Worm (Caenorhabditis elegans) whole organism, young adult: ENCODE results near the gene rpl-16.

Source experiments
- B0019.2 ChIP-seq: fragments of 200-800 bp; sonication (Bioruptor generic); conservative IDR thresholded peaks from 2 replicates; pipeline ENCODE4 v1.3.6; 2022; ENCODE audit warnings: missing genetic modification reagents, missing genetic modification characterization, missing compliant biosample characterization
- D2030.7 ChIP-seq: fragments of 200-800 bp; sonication (Bioruptor generic); IDR thresholded peaks from 2 replicates; pipeline ENCODE4 v1.3.6; 2022; ENCODE audit warnings: missing genetic modification reagents, missing genetic modification characterization, missing compliant biosample characterization
- F23B12.7 ChIP-seq: sonication (generic microtip); optimal IDR thresholded peaks from 2 replicates; lab custom pipeline; 2017; ENCODE audit warnings: missing genetic modification characterization, mild to moderate bottlenecking, missing compliant biosample characterization, antibody characterized with exemption, moderate library complexity; ENCODE audit not compliant: insufficient read depth
- F37B4.10 ChIP-seq: fragments of 200-800 bp; sonication (Bioruptor generic); IDR thresholded peaks from 2 replicates; pipeline ENCODE4 v1.3.6; 2022; ENCODE audit warnings: missing genetic modification characterization, missing compliant biosample characterization
- F57A8.1 ChIP-seq: fragments of 200-800 bp; sonication (Bioruptor generic); optimal IDR thresholded peaks from 2 replicates; lab custom pipeline; 2018; ENCODE audit warnings: mild to moderate bottlenecking, missing genetic modification characterization, moderate library complexity, missing compliant biosample characterization
- K11D2.4 ChIP-seq: fragments of 200-800 bp; sonication (Bioruptor generic); IDR thresholded peaks from 2 replicates; pipeline ENCODE4 v1.3.6; 2022; ENCODE audit warnings: missing genetic modification reagents, missing genetic modification characterization, missing compliant biosample characterization
- K12H6.12 ChIP-seq: fragments of 200-800 bp; sonication (Bioruptor generic); optimal IDR thresholded peaks from 2 replicates; lab custom pipeline; 2018; ENCODE audit warnings: mild to moderate bottlenecking, missing genetic modification characterization, missing compliant biosample characterization
- Y53F4B.3 ChIP-seq: fragments of 200-800 bp; sonication (Bioruptor generic); IDR thresholded peaks from 2 replicates; pipeline ENCODE4 v1.3.6; 2022; ENCODE audit warnings: missing genetic modification reagents, missing genetic modification characterization, missing compliant biosample characterization
- ZK185.1 ChIP-seq: sonication (generic microtip); optimal IDR thresholded peaks from 2 replicates; lab custom pipeline; 2016; ENCODE audit warnings: mild to moderate bottlenecking, missing genetic modification characterization, missing compliant biosample characterization; ENCODE audit not compliant: poor library complexity, severe bottlenecking
- akir-1 ChIP-seq: fragments of 200-800 bp; sonication (Bioruptor generic); optimal IDR thresholded peaks from 2 replicates; lab custom pipeline; 2018; ENCODE audit warnings: mild to moderate bottlenecking, missing genetic modification characterization, moderate library complexity, missing compliant biosample characterization
- atf-7 ChIP-seq: sonication (generic microtip); optimal IDR thresholded peaks from 2 replicates; lab custom pipeline; 2017; ENCODE audit warnings: mild to moderate bottlenecking, missing genetic modification characterization, missing compliant biosample characterization
- athp-1 ChIP-seq: sonication (generic microtip); optimal IDR thresholded peaks from 2 replicates; lab custom pipeline; 2017; ENCODE audit warnings: mild to moderate bottlenecking, missing genetic modification characterization, missing compliant biosample characterization
- bed-1 ChIP-seq: fragments of 200-800 bp; sonication (Bioruptor generic); IDR thresholded peaks from 2 replicates; pipeline ENCODE4 v1.3.6; 2022; ENCODE audit warnings: missing genetic modification reagents, missing genetic modification characterization, missing compliant biosample characterization
- cebp-1 ChIP-seq, 2 experiments: fragments of 200-800 bp in 1 of 2; sonication (Bioruptor generic) in 1 of 2; sonication (generic microtip) in 1 of 2; IDR thresholded peaks in 1 of 2; optimal IDR thresholded peaks in 1 of 2; 2 replicates each; pipeline versions ENCODE4 v1.3.6 to Lab custom; 2017 to 2022; ENCODE audit warnings: missing compliant biosample characterization in 2 of 2, missing genetic modification characterization in 2 of 2, mild to moderate bottlenecking in 1 of 2, missing genetic modification reagents in 1 of 2, moderate library complexity in 1 of 2
- ceh-79 ChIP-seq: sonication (generic microtip); optimal IDR thresholded peaks from 2 replicates; lab custom pipeline; 2017; ENCODE audit warnings: mild to moderate bottlenecking, missing genetic modification characterization, missing compliant biosample characterization
- chd-7 ChIP-seq: sonication (generic microtip); optimal IDR thresholded peaks from 2 replicates; lab custom pipeline; 2016; ENCODE audit warnings: mild to moderate bottlenecking, missing genetic modification characterization, moderate library complexity, missing compliant biosample characterization
- dox-1 ChIP-seq: fragments of 200-800 bp; sonication (Bioruptor generic); IDR thresholded peaks from 2 replicates; pipeline ENCODE4 v1.3.6; 2022; ENCODE audit warnings: missing genetic modification reagents, missing genetic modification characterization, missing compliant biosample characterization
- egl-18 ChIP-seq: fragments of 200-800 bp; sonication (Bioruptor generic); IDR thresholded peaks from 2 replicates; pipeline ENCODE4 v1.3.6; 2022; ENCODE audit warnings: missing genetic modification reagents, missing genetic modification characterization, missing compliant biosample characterization
- ets-4 ChIP-seq: fragments of 200-800 bp; sonication (Bioruptor generic); optimal IDR thresholded peaks from 2 replicates; lab custom pipeline; 2018; ENCODE audit warnings: mild to moderate bottlenecking, missing genetic modification characterization, missing compliant biosample characterization
- fkh-3 ChIP-seq: sonication (generic microtip); optimal IDR thresholded peaks from 2 replicates; lab custom pipeline; 2016; ENCODE audit warnings: mild to moderate bottlenecking, missing genetic modification characterization, missing compliant biosample characterization
- him-1 ChIP-seq: sonication (generic microtip); optimal IDR thresholded peaks from 2 replicates; lab custom pipeline; 2016; ENCODE audit warnings: missing genotype, missing genetic modification reagents, missing genetic modification characterization, missing compliant biosample characterization
- hlh-12 ChIP-seq: sonication (generic microtip); optimal IDR thresholded peaks from 2 replicates; lab custom pipeline; 2016; ENCODE audit warnings: missing genetic modification characterization, missing compliant biosample characterization
- hmg-20 ChIP-seq: fragments of 200-800 bp; sonication (Bioruptor generic); IDR thresholded peaks from 2 replicates; pipeline ENCODE4 v1.3.6; 2022; ENCODE audit warnings: missing genetic modification reagents, missing genetic modification characterization, missing compliant biosample characterization
- lag-1 ChIP-seq: fragments of 200-800 bp; sonication (Bioruptor generic); IDR thresholded peaks from 2 replicates; pipeline ENCODE4 v1.3.6; 2022; ENCODE audit warnings: missing genetic modification reagents, missing genetic modification characterization, missing compliant biosample characterization
- lin-40 ChIP-seq: sonication (generic microtip); optimal IDR thresholded peaks from 2 replicates; lab custom pipeline; 2016; ENCODE audit warnings: missing genetic modification characterization, mild to moderate bottlenecking, missing compliant biosample characterization, missing genotype, missing genetic modification reagents
- mel-28 ChIP-seq: sonication (generic microtip); optimal IDR thresholded peaks from 2 replicates; lab custom pipeline; 2016; ENCODE audit warnings: borderline replicate concordance, mild to moderate bottlenecking, missing genetic modification characterization, missing compliant biosample characterization
- nfya-2 ChIP-seq: fragments of 200-800 bp; sonication (Bioruptor generic); IDR thresholded peaks from 2 replicates; pipeline ENCODE4 v1.3.6; 2022; ENCODE audit warnings: missing genetic modification reagents, missing genetic modification characterization, missing compliant biosample characterization
- nhr-179 ChIP-seq: sonication (generic microtip); optimal IDR thresholded peaks from 2 replicates; lab custom pipeline; 2016; ENCODE audit warnings: mild to moderate bottlenecking, missing genetic modification characterization, missing compliant biosample characterization
- rec-8 ChIP-seq, 2 experiments: sonication (generic microtip); optimal IDR thresholded peaks; 2 replicates each; lab custom pipeline; 2016; ENCODE audit warnings: mild to moderate bottlenecking in 2 of 2, missing genetic modification characterization in 2 of 2, missing genetic modification reagents in 2 of 2, missing genotype in 2 of 2, missing biosample characterization in 1 of 2, missing compliant biosample characterization in 1 of 2, moderate library complexity in 1 of 2
- sea-2 ChIP-seq: fragments of 200-800 bp; sonication (Bioruptor generic); IDR thresholded peaks from 2 replicates; pipeline ENCODE4 v1.3.6; 2022; ENCODE audit warnings: missing genetic modification characterization, missing compliant biosample characterization
- snpc-1.1 ChIP-seq: sonication (generic microtip); optimal IDR thresholded peaks from 2 replicates; lab custom pipeline; 2017; ENCODE audit warnings: missing genetic modification characterization, mild to moderate bottlenecking, missing compliant biosample characterization, antibody characterized with exemption, moderate library complexity, missing genotype, missing genetic modification reagents; ENCODE audit not compliant: insufficient read depth
- snpc-1.3 ChIP-seq: sonication (generic microtip); optimal IDR thresholded peaks from 2 replicates; lab custom pipeline; 2017; ENCODE audit warnings: missing genetic modification characterization, mild to moderate bottlenecking, missing compliant biosample characterization, antibody characterized with exemption, moderate library complexity, missing genotype, missing genetic modification reagents; ENCODE audit not compliant: insufficient read depth
- snpc-3.4 ChIP-seq: sonication (generic microtip); optimal IDR thresholded peaks from 2 replicates; lab custom pipeline; 2017; ENCODE audit warnings: missing genetic modification characterization, mild to moderate bottlenecking, missing compliant biosample characterization, antibody characterized with exemption, moderate library complexity, missing genotype, missing genetic modification reagents
- somi-1 ChIP-seq: fragments of 200-800 bp; sonication (Bioruptor generic); optimal IDR thresholded peaks from 2 replicates; lab custom pipeline; 2018; ENCODE audit warnings: mild to moderate bottlenecking, missing genetic modification characterization, missing compliant biosample characterization
- zfh-2 ChIP-seq: fragments of 200-800 bp; sonication (Bioruptor generic); conservative IDR thresholded peaks from 2 replicates; pipeline ENCODE4 v1.3.6; 2022; ENCODE audit warnings: missing genetic modification reagents, missing genetic modification characterization, missing compliant biosample characterization
- ztf-6 ChIP-seq: fragments of 200-800 bp; sonication (Bioruptor generic); IDR thresholded peaks from 2 replicates; pipeline ENCODE4 v1.3.6; 2022; ENCODE audit warnings: missing genetic modification reagents, missing genetic modification characterization, missing compliant biosample characterization

The rpl-16 gene

DNA sequence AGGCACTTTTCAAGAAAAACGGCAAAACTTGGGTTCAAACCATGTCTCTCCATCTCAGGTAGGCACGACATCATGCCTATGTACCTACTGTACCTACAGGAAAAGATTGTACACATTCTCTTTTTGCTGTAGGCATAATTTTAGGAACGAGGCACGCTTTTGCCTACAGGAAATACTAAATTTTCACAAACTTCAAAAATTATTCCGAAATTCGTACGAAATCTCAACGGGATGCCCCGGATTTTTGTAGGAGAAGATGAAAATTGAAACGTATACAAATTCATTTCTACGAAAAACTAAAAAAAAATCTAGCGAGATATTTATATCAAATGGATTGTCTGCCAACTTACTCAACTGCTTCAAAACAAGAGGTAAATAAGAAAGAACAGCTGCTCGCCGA lies 44.6 kb upstream of the rpl-16 start, which contains the start of gene C54C6.11:
TSS of gene C54C6.11 (plus strand) at position 301 of the 400 bp plus-strand sequence.
- TF ChIP-seq egl-18 (GFP tag; lab: Robert Waterston, UW), result no peak

DNA sequence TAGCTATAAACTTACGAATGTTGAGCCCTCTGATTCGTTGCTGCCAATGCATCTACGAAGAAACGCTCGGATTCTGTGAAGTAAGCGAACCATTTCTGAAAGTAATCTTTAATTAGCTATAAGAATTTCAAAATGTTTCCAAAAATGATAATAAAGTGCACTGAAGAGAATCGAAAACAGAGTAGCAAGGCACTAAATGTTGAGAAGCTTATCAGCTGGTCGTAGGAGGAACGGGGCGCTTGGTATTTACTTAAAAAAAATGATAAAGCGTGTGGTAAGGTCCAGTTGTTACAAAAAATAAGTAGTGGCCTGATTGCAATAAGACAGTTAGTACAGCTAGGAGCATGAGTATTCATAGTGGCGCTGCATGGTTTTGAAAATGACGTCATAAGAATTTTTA lies 42.9 kb upstream of the rpl-16 start, which contains the start of gene C54C6.7:
TSS of gene C54C6.7 (minus strand) at position 101 of the 400 bp plus-strand sequence.
- TF ChIP-seq lin-40 (no peak), D2030.7 (GFP tag; lab: Robert Waterston, UW) (no peak), Y53F4B.3 (GFP tag; lab: Robert Waterston, UW) (no peak), sea-2 (GFP tag; lab: Robert Waterston, UW) (no peak), ets-4 (GFP tag; lab: Kevin White, UChicago) (no peak), lag-1 (no peak), snpc-3.4 (tag; lab: Kevin White, UChicago) (no peak), K11D2.4 (GFP tag; lab: Robert Waterston, UW) (no peak), hmg-20 (GFP tag; lab: Robert Waterston, UW) (no peak), akir-1 (GFP tag; lab: Kevin White, UChicago) (no peak), F37B4.10 (GFP tag; lab: Robert Waterston, UW) (no peak), rec-8 (tag; optimal IDR thresholded peaks at IDR 0.05; lab: Kevin White, UChicago) (no peak), snpc-1.1 (tag; lab: Kevin White, UChicago) (no peak), ZK185.1 (tag; lab: Kevin White, UChicago) (no peak), atf-7 (no peak), ceh-79 (tag; lab: Kevin White, UChicago) (no peak)
- TF ChIP-seq, all 124 proteins: peak for 0

DNA sequence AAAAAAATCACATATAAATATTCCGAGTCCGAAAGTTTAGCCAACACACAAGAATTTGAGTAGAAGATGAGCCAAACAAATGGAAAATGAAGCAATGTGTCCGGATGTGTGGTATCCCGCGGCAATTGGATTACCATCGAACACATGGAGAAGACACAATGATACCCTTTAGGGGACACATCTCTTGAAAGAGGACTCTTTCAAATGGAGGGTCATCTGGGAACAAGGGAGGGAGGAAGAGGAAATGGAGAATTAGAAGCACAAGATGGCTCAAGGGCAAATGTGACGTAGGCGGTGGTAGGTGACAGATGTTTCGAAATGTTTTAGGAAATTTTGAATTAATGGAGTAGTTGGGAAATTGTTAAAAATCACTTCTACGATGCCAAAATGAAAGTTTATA lies 39.7 kb upstream of the rpl-16 start:
- TF ChIP-seq cebp-1 (GFP tag; IDR thresholded peaks at IDR 0.05; lab: Robert Waterston, UW) (no peak), cebp-1 (tag; optimal IDR thresholded peaks at IDR 0.05; lab: Kevin White, UChicago) (peak; percentile 44), ztf-6 (no peak)

DNA sequence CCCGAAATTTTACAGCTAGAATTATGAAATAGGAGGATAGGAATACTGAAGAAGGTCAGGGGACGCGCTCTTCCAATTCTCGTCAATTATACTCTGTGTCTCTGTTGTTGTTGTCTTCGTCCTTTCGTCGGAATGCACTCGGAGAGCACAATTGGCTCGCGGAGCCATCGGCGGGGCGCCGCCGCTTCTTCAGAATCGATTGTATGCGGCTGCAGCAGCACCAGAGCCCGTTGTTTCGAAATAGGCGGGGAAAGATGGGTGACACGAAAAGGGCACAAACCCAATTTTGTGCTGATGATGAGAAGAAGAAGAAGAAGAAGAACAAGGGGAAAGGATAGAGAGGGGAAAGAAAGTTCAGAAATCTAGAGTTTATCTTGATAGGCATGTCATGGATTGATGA lies 38.7 kb upstream of the rpl-16 start:
- no peak for TF ChIP-seq F57A8.1 (GFP tag; lab: Kevin White, UChicago)
- TF ChIP-seq chd-7 (tag; lab: Kevin White, UChicago), result no peak
- TF ChIP-seq dox-1 (GFP tag; lab: Robert Waterston, UW), result no peak
- TF ChIP-seq mel-28 (tag; lab: Kevin White, UChicago), result no peak
- 0 out of 2 replicates have a peak, but pooled peaks have one; percentile 26 for TF ChIP-seq cebp-1 (GFP tag; IDR thresholded peaks at IDR 0.05; lab: Robert Waterston, UW)
- TF ChIP-seq cebp-1 (tag; optimal IDR thresholded peaks at IDR 0.05; lab: Kevin White, UChicago), result peak; percentile 85
- peak; percentile 86 for TF ChIP-seq zfh-2 (GFP tag; lab: Robert Waterston, UW)

DNA sequence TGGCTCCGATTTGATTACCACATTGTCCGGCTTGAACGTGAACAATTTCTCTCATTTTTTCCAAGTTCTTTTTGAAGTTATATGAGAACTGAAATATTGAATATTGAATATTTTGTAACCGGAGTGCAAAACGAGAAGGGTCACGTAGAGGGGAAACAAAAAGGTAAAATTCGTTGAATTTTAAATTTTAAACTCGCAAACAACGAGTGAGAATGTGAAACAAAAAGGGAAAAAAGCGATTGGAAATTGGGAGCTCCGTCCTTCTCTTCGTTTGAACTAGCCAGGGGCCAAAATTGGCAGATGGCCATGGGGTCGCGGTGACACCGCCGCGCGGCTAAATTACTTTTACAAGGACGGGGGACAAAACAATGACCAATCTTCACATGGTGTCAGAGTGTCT lies 38.1 kb upstream of the rpl-16 start, which contains the start of gene ben-1:
TSS of gene ben-1 (minus strand) at position 101 of the 400 bp plus-strand sequence.
- no peak for TF ChIP-seq Y53F4B.3 (GFP tag; lab: Robert Waterston, UW)
- no peak for TF ChIP-seq nfya-2 (GFP tag; lab: Robert Waterston, UW)
- no peak for TF ChIP-seq ZK185.1 (tag; lab: Kevin White, UChicago)
- TF ChIP-seq K12H6.12 (tag; lab: Kevin White, UChicago), result no peak
- TF ChIP-seq him-1 (tag; lab: Kevin White, UChicago), result no peak
- no peak for TF ChIP-seq nhr-179 (tag; lab: Kevin White, UChicago)
- TF ChIP-seq bed-1, result no peak
- no peak for TF ChIP-seq F23B12.7 (tag; lab: Kevin White, UChicago)
- TF ChIP-seq B0019.2 (GFP tag; lab: Robert Waterston, UW), result no peak
- TF ChIP-seq K11D2.4 (GFP tag; lab: Robert Waterston, UW), result no peak
- TF ChIP-seq fkh-3, result no peak
- TF ChIP-seq snpc-1.3 (tag; lab: Kevin White, UChicago), result no peak
- no peak for TF ChIP-seq athp-1 (tag; lab: Kevin White, UChicago)
- TF ChIP-seq hlh-12, result no peak
- no peak for TF ChIP-seq somi-1 (GFP tag; lab: Kevin White, UChicago)
